Worm (Caenorhabditis elegans) whole organism, late embryonic: ENCODE data around the gene ceh-53.

Source experiments
- C08G9.2 ChIP-seq: sonication (generic microtip); optimal IDR thresholded peaks from 2 replicates; lab custom pipeline; 2016; ENCODE audit warnings: mild to moderate bottlenecking, missing genetic modification characterization, moderate library complexity, missing compliant biosample characterization
- K09A11.1 ChIP-seq: sonication (generic microtip); optimal IDR thresholded peaks from 2 replicates; lab custom pipeline; 2017; ENCODE audit warnings: antibody characterized with exemption, mild to moderate bottlenecking, missing genetic modification characterization, missing compliant biosample characterization; ENCODE audit not compliant: insufficient read depth
- T23F11.4 ChIP-seq: fragments of 200-800 bp; sonication (Bioruptor generic); optimal IDR thresholded peaks from 2 replicates; lab custom pipeline; 2018; ENCODE audit warnings: mild to moderate bottlenecking, missing genetic modification characterization, missing compliant biosample characterization
- ahr-1 ChIP-seq: sonication (generic microtip); optimal IDR thresholded peaks from 2 replicates; lab custom pipeline; 2016; ENCODE audit warnings: missing genetic modification characterization, missing compliant biosample characterization
- ama-1 ChIP-seq: fragments of 150-350 bp; optimal IDR thresholded peaks from 2 replicates; lab custom pipeline; 2014
- ceh-14 ChIP-seq: sonication (generic microtip); optimal IDR thresholded peaks from 2 replicates; lab custom pipeline; 2016; ENCODE audit warnings: missing genotype, missing genetic modification characterization, missing compliant biosample characterization
- ceh-18 ChIP-seq: sonication (generic microtip); optimal IDR thresholded peaks from 2 replicates; lab custom pipeline; 2016; ENCODE audit warnings: missing genetic modification characterization, missing compliant biosample characterization
- ceh-19 ChIP-seq: fragments of 200-800 bp; sonication (Bioruptor generic); optimal IDR thresholded peaks from 2 replicates; lab custom pipeline; 2018; ENCODE audit warnings: mild to moderate bottlenecking, missing genetic modification characterization, missing compliant biosample characterization
- ceh-2 ChIP-seq: sonication (generic microtip); optimal IDR thresholded peaks from 2 replicates; lab custom pipeline; 2016; ENCODE audit warnings: missing genotype, missing genetic modification characterization, missing compliant biosample characterization
- ceh-22 ChIP-seq: sonication (generic microtip); optimal IDR thresholded peaks from 2 replicates; lab custom pipeline; 2017; ENCODE audit warnings: missing biosample characterization, missing genetic modification characterization
- ceh-24 ChIP-seq: sonication (generic microtip); optimal IDR thresholded peaks from 2 replicates; lab custom pipeline; 2016; ENCODE audit warnings: mild to moderate bottlenecking, missing genetic modification characterization, missing compliant biosample characterization
- ceh-48 ChIP-seq: sonication (generic microtip); optimal IDR thresholded peaks from 2 replicates; lab custom pipeline; 2016; ENCODE audit warnings: missing genetic modification characterization, inconsistent platforms, missing compliant biosample characterization
- ceh-9 ChIP-seq: sonication (generic microtip); optimal IDR thresholded peaks from 2 replicates; lab custom pipeline; 2016; ENCODE audit warnings: mild to moderate bottlenecking, missing genetic modification characterization, inconsistent platforms, missing compliant biosample characterization
- dve-1 ChIP-seq: sonication (generic microtip); optimal IDR thresholded peaks from 2 replicates; lab custom pipeline; 2017; ENCODE audit warnings: antibody characterized with exemption, mild to moderate bottlenecking, missing genetic modification characterization, missing compliant biosample characterization
- elt-2 ChIP-seq: sonication (generic microtip); optimal IDR thresholded peaks from 2 replicates; lab custom pipeline; 2016; ENCODE audit warnings: missing genetic modification reagents, missing genetic modification characterization, missing compliant biosample characterization
- elt-4 ChIP-seq: sonication (generic microtip); optimal IDR thresholded peaks from 2 replicates; lab custom pipeline; 2016; ENCODE audit warnings: missing genetic modification characterization, missing compliant biosample characterization
- fkh-10 ChIP-seq: fragments of 150-350 bp; optimal IDR thresholded peaks from 2 replicates; lab custom pipeline; 2014; ENCODE audit warnings: missing biosample characterization, missing genetic modification reagents, missing genetic modification characterization
- hlh-15 ChIP-seq: sonication (generic microtip); optimal IDR thresholded peaks from 2 replicates; lab custom pipeline; 2016; ENCODE audit warnings: missing genetic modification characterization, missing compliant biosample characterization
- hlh-8 ChIP-seq: sonication (generic microtip); optimal IDR thresholded peaks from 2 replicates; lab custom pipeline; 2016; ENCODE audit warnings: missing genotype, missing genetic modification characterization, missing compliant biosample characterization
- lim-6 ChIP-seq: sonication (generic microtip); optimal IDR thresholded peaks from 2 replicates; lab custom pipeline; 2016; ENCODE audit warnings: missing genetic modification characterization, missing compliant biosample characterization
- madf-2 ChIP-seq: sonication (generic microtip); optimal IDR thresholded peaks from 2 replicates; lab custom pipeline; 2017; ENCODE audit warnings: missing genetic modification characterization, missing compliant biosample characterization
- mec-3 ChIP-seq: sonication (generic microtip); optimal IDR thresholded peaks from 2 replicates; lab custom pipeline; 2016; ENCODE audit warnings: borderline replicate concordance, missing genetic modification characterization, missing compliant biosample characterization
- nfya-1 ChIP-seq: sonication (generic microtip); optimal IDR thresholded peaks from 2 replicates; lab custom pipeline; 2017; ENCODE audit warnings: missing genetic modification characterization, mild to moderate bottlenecking, missing compliant biosample characterization, antibody characterized with exemption, moderate library complexity
- nhr-232 ChIP-seq: sonication (generic microtip); optimal IDR thresholded peaks from 2 replicates; lab custom pipeline; 2016; ENCODE audit warnings: missing genetic modification characterization, missing compliant biosample characterization
- npax-4 ChIP-seq: sonication (generic microtip); optimal IDR thresholded peaks from 2 replicates; lab custom pipeline; 2016; ENCODE audit warnings: missing genetic modification characterization, missing compliant biosample characterization
- odd-2 ChIP-seq: sonication (generic microtip); optimal IDR thresholded peaks from 2 replicates; lab custom pipeline; 2017; ENCODE audit warnings: antibody characterized with exemption, mild to moderate bottlenecking, missing genetic modification characterization, missing compliant biosample characterization
- pag-3 ChIP-seq: sonication (generic microtip); optimal IDR thresholded peaks from 2 replicates; lab custom pipeline; 2016; ENCODE audit warnings: missing compliant biosample characterization, missing genetic modification characterization, borderline replicate concordance
- pqm-1 ChIP-seq: sonication (generic microtip); optimal IDR thresholded peaks from 2 replicates; lab custom pipeline; 2016; ENCODE audit warnings: missing genetic modification characterization, missing compliant biosample characterization
- pros-1 ChIP-seq: fragments of 150-350 bp; optimal IDR thresholded peaks from 2 replicates; lab custom pipeline; 2014; ENCODE audit warnings: missing biosample characterization, missing genetic modification reagents, missing genetic modification characterization
- ref-2 ChIP-seq: sonication (generic microtip); optimal IDR thresholded peaks from 2 replicates; lab custom pipeline; 2016; ENCODE audit warnings: missing genetic modification characterization, missing compliant biosample characterization
- rnt-1 ChIP-seq: sonication (generic microtip); optimal IDR thresholded peaks from 2 replicates; lab custom pipeline; 2016; ENCODE audit warnings: missing genetic modification characterization, missing compliant biosample characterization
- sdc-2 ChIP-seq: sonication (generic microtip); optimal IDR thresholded peaks from 2 replicates; lab custom pipeline; 2016; ENCODE audit warnings: missing genotype, missing genetic modification characterization, missing compliant biosample characterization
- syd-9 ChIP-seq: sonication (generic microtip); optimal IDR thresholded peaks from 2 replicates; lab custom pipeline; 2016; ENCODE audit warnings: mild to moderate bottlenecking, missing genetic modification characterization, moderate library complexity, missing compliant biosample characterization
- tbx-2 ChIP-seq: sonication (generic microtip); optimal IDR thresholded peaks from 2 replicates; lab custom pipeline; 2016; ENCODE audit warnings: missing genetic modification characterization, missing compliant biosample characterization
- ttx-3 ChIP-seq: sonication (generic microtip); optimal IDR thresholded peaks from 2 replicates; lab custom pipeline; 2016; ENCODE audit warnings: missing genetic modification reagents, missing genetic modification characterization, missing compliant biosample characterization
- unc-3 ChIP-seq, 2 experiments: fragments of 200-800 bp in 1 of 2; sonication (Bioruptor generic) in 1 of 2; sonication (generic microtip) in 1 of 2; conservative IDR thresholded peaks in 1 of 2; optimal IDR thresholded peaks in 1 of 2; 2 replicates each; pipeline versions ENCODE4 v1.3.6 to Lab custom; 2016 to 2022; ENCODE audit warnings: missing compliant biosample characterization in 2 of 2, missing genetic modification characterization in 2 of 2, missing genetic modification reagents in 1 of 2
- zip-5 ChIP-seq: sonication (generic microtip); optimal IDR thresholded peaks from 2 replicates; lab custom pipeline; 2016; ENCODE audit warnings: missing genetic modification characterization, missing compliant biosample characterization
- ztf-16 ChIP-seq: sonication (generic microtip); optimal IDR thresholded peaks from 2 replicates; lab custom pipeline; 2017; ENCODE audit warnings: missing genetic modification characterization, missing compliant biosample characterization

ceh-53 gene

DNA sequence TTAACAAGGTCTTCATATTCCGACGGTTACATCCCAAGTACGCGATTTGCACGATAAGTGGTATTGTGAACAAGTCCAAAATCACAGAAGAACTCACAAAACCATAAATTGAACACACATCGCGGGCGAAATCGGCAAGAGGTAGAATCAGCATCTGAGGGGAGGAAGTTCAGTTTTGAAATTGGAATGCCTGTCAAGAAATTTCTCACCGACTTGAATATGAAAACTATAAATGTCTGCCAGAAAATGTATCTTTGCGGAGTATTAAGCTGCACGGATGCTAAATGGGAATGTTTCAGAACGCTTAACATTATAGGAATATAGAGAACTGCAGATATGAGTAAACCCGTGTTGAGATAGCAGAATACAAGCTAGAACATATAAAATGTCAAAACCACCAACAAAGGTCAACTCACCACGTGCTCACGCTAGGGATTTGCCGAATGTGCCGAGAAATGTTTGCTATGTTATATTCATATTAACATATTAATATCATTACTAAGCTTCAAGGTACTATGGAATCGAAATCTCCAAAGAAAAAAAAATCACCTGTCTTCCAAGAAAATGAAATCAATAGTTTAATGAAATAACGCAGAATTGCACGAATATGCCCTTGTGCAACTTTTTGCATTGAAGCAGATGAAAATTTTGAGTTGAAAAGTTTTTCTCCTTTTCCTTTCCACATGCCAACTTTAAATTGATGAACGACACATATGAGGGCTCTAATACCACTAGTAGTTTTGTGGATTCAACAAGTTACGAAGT is 15.6 kb upstream of the ceh-53 start, which contains the start of gene srz-82:
srz-82 (plus strand) TSS at position 701 of the 765 bp plus-strand sequence.
- no peak for TF ChIP-seq madf-2 (tag; lab: Kevin White, UChicago)
- TF ChIP-seq hlh-8 (tag; lab: Kevin White, UChicago): no peak
- no peak for TF ChIP-seq pros-1
- TF ChIP-seq dve-1: no peak
- no peak for TF ChIP-seq fkh-10 (GFP tag; lab: Kevin White, UChicago)
- TF ChIP-seq ahr-1 (tag; lab: Kevin White, UChicago): no peak
- TF ChIP-seq ceh-48 (tag; lab: Kevin White, UChicago): no peak
- no peak for TF ChIP-seq ztf-16 (tag; lab: Kevin White, UChicago)
- TF ChIP-seq npax-4 (tag; lab: Kevin White, UChicago): no peak
- no peak for TF ChIP-seq ceh-19 (GFP tag; lab: Kevin White, UChicago)
- no peak for TF ChIP-seq syd-9
- no peak for TF ChIP-seq ceh-24
- TF ChIP-seq rnt-1 (tag; lab: Kevin White, UChicago): no peak
- no peak for TF ChIP-seq pqm-1 (tag; lab: Kevin White, UChicago)
- TF ChIP-seq ceh-22 (tag; lab: Kevin White, UChicago): no peak
- TF ChIP-seq ceh-18: no peak
- no peak for TF ChIP-seq ceh-9 (tag; lab: Kevin White, UChicago)
- TF ChIP-seq sdc-2 (tag; lab: Kevin White, UChicago): no peak
- TF ChIP-seq ama-1 (lab: Kevin White, UChicago): no peak
- no peak for TF ChIP-seq ref-2 (tag; lab: Kevin White, UChicago)

- TF ChIP-seq ref-2 (tag; lab: Kevin White, UChicago) (no peak), T23F11.4 (GFP tag; lab: Kevin White, UChicago) (no peak), mec-3 (tag; lab: Kevin White, UChicago) (no peak), K09A11.1 (tag; lab: Kevin White, UChicago) (no peak), lim-6 (tag; lab: Kevin White, UChicago) (no peak), tbx-2 (tag; lab: Kevin White, UChicago) (no peak), ceh-2 (tag; lab: Kevin White, UChicago) (no peak), ceh-14 (tag; lab: Kevin White, UChicago) (no peak), unc-3 (GFP tag; conservative IDR thresholded peaks at IDR 0.05; lab: Robert Waterston, UW) (no peak), unc-3 (tag; optimal IDR thresholded peaks at IDR 0.05; lab: Kevin White, UChicago) (no peak)
Observed at ce11 chrIV:3491477-3491876, 6.5 kb upstream of the ceh-53 start, which contains the start of gene srz-78. srz-78 (plus strand) TSS chrIV:3491777.

- no peak for TF ChIP-seq C08G9.2 (tag; lab: Kevin White, UChicago)
Observed at ce11 chrIV:3493310-3493709, 4.7 kb upstream of the ceh-53 start, which contains the start of gene srz-79. srz-79 (plus strand) TSS chrIV:3493610.

- TF ChIP-seq odd-2 (tag; lab: Kevin White, UChicago) (no peak), ceh-19 (GFP tag; lab: Kevin White, UChicago) (no peak), sdc-2 (tag; lab: Kevin White, UChicago) (no peak)
Observed at ce11 chrIV:3496358-3496757, 1.7 kb upstream of the ceh-53 start, which contains the start of gene C09G12.17. C09G12.17 (minus strand) TSS chrIV:3496458.

ce11 chrIV:3501981-3502736 is 4.2 kb downstream of the ceh-53 start:
- no peak for TF ChIP-seq zip-5 (tag; lab: Kevin White, UChicago)
- TF ChIP-seq rnt-1 (tag; lab: Kevin White, UChicago): no peak
- no peak for TF ChIP-seq hlh-15 (tag; lab: Kevin White, UChicago)
- no peak for TF ChIP-seq nhr-232 (tag; lab: Kevin White, UChicago)
- no peak for TF ChIP-seq ttx-3 (tag; lab: Kevin White, UChicago)
- no peak for TF ChIP-seq nfya-1 (tag; lab: Kevin White, UChicago)
- TF ChIP-seq elt-4 (tag; lab: Kevin White, UChicago): no peak
- TF ChIP-seq ceh-19 (GFP tag; lab: Kevin White, UChicago): no peak
- no peak for TF ChIP-seq pag-3 (tag; lab: Kevin White, UChicago)
- TF ChIP-seq elt-2 (tag; lab: Kevin White, UChicago): no peak
